Fruit fly (Drosophila melanogaster) whole organism, embryonic: ENCODE results near the gene ClpP.
A peak's percentile ranks its signal among the peaks of the same experiment; 100 is the strongest.

ENCODE experiments used
- Bteb2 ChIP-seq: fragments of 200-800 bp; sonication (Bioruptor generic); optimal IDR thresholded peaks from 2 replicates; lab custom pipeline; 2016; ENCODE audit warnings: missing biosample characterization, missing genetic modification characterization
- CG10267 ChIP-seq: fragments of 200-800 bp; sonication (Bioruptor generic); optimal IDR thresholded peaks from 2 replicates; lab custom pipeline; 2018; ENCODE audit warnings: missing biosample characterization, mild to moderate bottlenecking, missing genetic modification characterization, moderate library complexity
- CG10321 ChIP-seq: fragments of 200-800 bp; sonication (Bioruptor generic); IDR thresholded peaks from 2 replicates; pipeline ENCODE4 v1.3.6; 2022; ENCODE audit warnings: missing biosample characterization, missing genetic modification characterization
- CG10959 ChIP-seq: fragments of 200-800 bp; sonication (Bioruptor generic); IDR thresholded peaks from 2 replicates; pipeline ENCODE4 v1.3.6; 2022; ENCODE audit warnings: missing biosample characterization, missing genetic modification characterization
- CG12659 ChIP-seq: fragments of 200-800 bp; sonication (Bioruptor generic); optimal IDR thresholded peaks from 3 replicates; lab custom pipeline; 2017; ENCODE audit warnings: mild to moderate bottlenecking, missing biosample characterization, missing genetic modification reagents, missing genetic modification characterization
- CG15269 ChIP-seq: fragments of 200-800 bp; sonication (Bioruptor generic); optimal IDR thresholded peaks from 2 replicates; lab custom pipeline; 2018; ENCODE audit warnings: missing biosample characterization, mild to moderate bottlenecking, missing genetic modification characterization, moderate library complexity
- CG15479 ChIP-seq: fragments of 200-800 bp; sonication (Bioruptor generic); optimal IDR thresholded peaks from 3 replicates; lab custom pipeline; 2019; ENCODE audit warnings: missing biosample characterization, mild to moderate bottlenecking, missing genetic modification characterization, moderate library complexity
- CG15601 ChIP-seq: fragments of 200-800 bp; sonication (Bioruptor generic); optimal IDR thresholded peaks from 3 replicates; lab custom pipeline; 2019; ENCODE audit warnings: missing biosample characterization, mild to moderate bottlenecking, missing genetic modification characterization, moderate library complexity
- CG1603 ChIP-seq: fragments of 200-800 bp; sonication (Bioruptor generic); optimal IDR thresholded peaks from 2 replicates; lab custom pipeline; 2019; ENCODE audit warnings: missing biosample characterization, mild to moderate bottlenecking, missing genetic modification characterization, moderate library complexity
- CG1647 ChIP-seq: fragments of 200-800 bp; sonication (Bioruptor generic); optimal IDR thresholded peaks from 3 replicates; lab custom pipeline; 2016; ENCODE audit warnings: missing biosample characterization, missing genetic modification characterization
- CG17359 ChIP-seq: fragments of 200-800 bp; sonication (Bioruptor generic); optimal IDR thresholded peaks from 3 replicates; lab custom pipeline; 2018; ENCODE audit warnings: missing biosample characterization, mild to moderate bottlenecking, missing genetic modification characterization, moderate library complexity
- CG17385 ChIP-seq: fragments of 200-800 bp; sonication (Bioruptor generic); optimal IDR thresholded peaks from 3 replicates; lab custom pipeline; 2018; ENCODE audit warnings: missing biosample characterization, mild to moderate bottlenecking, missing genetic modification characterization
- CG18011 ChIP-seq: fragments of 200-800 bp; sonication (Bioruptor generic); optimal IDR thresholded peaks from 2 replicates; lab custom pipeline; 2017; ENCODE audit warnings: missing biosample characterization, missing genetic modification characterization, mild to moderate bottlenecking, moderate library complexity, missing genotype
- CG2129 ChIP-seq: fragments of 200-800 bp; sonication (Bioruptor generic); IDR thresholded peaks from 2 replicates; pipeline ENCODE4 v1.3.6; 2022; ENCODE audit warnings: missing biosample characterization, missing genetic modification characterization; ENCODE audit not compliant: partially characterized antibody
- CG2889 ChIP-seq: fragments of 200-800 bp; sonication (Bioruptor generic); IDR thresholded peaks from 3 replicates; pipeline ENCODE4 v1.3.6; 2022; ENCODE audit warnings: missing biosample characterization, missing genetic modification characterization
- CG30020 ChIP-seq: fragments of 200-800 bp; optimal IDR thresholded peaks from 2 replicates; lab custom pipeline; 2019; ENCODE audit warnings: missing biosample characterization, mild to moderate bottlenecking, missing genetic modification characterization, moderate library complexity
- CG31365 ChIP-seq: fragments of 200-800 bp; sonication (Bioruptor generic); optimal IDR thresholded peaks from 2 replicates; lab custom pipeline; 2018; ENCODE audit warnings: missing biosample characterization, mild to moderate bottlenecking, missing genetic modification characterization
- CG34376 ChIP-seq: fragments of 200-800 bp; sonication (Bioruptor generic); optimal IDR thresholded peaks from 2 replicates; lab custom pipeline; 2018; ENCODE audit warnings: missing biosample characterization, mild to moderate bottlenecking, missing genetic modification characterization
- CG5180 ChIP-seq: fragments of 200-800 bp; sonication (Bioruptor generic); optimal IDR thresholded peaks from 3 replicates; lab custom pipeline; 2017; ENCODE audit warnings: missing biosample characterization, missing genetic modification characterization, mild to moderate bottlenecking, moderate library complexity, missing genetic modification reagents
- CG7372 ChIP-seq: fragments of 200-800 bp; sonication (Bioruptor generic); IDR thresholded peaks from 2 replicates; pipeline ENCODE4 v1.3.6; 2022; ENCODE audit warnings: missing biosample characterization, missing genetic modification characterization
- CG9817 ChIP-seq: fragments of 200-800 bp; sonication (Bioruptor generic); optimal IDR thresholded peaks from 2 replicates; lab custom pipeline; 2018; ENCODE audit warnings: missing biosample characterization, mild to moderate bottlenecking, missing genetic modification characterization, moderate library complexity
- Drgx ChIP-seq: fragments of 200-800 bp; sonication (Bioruptor generic); IDR thresholded peaks from 2 replicates; pipeline ENCODE4 v1.3.6; 2022; ENCODE audit warnings: missing biosample characterization, missing genetic modification characterization
- Eip74EF ChIP-seq, 2 experiments: fragments of 200-800 bp in 1 of 2; fragments of >200 bp in 1 of 2; sonication (Bioruptor generic) in 1 of 2; optimal IDR thresholded peaks; 2 replicates each; lab custom pipeline; 2017 to 2019; ENCODE audit warnings: missing biosample characterization in 2 of 2, missing genetic modification characterization in 2 of 2, mild to moderate bottlenecking in 1 of 2, moderate library complexity in 1 of 2
- H15 ChIP-seq: fragments of 200-800 bp; sonication (Bioruptor generic); IDR thresholded peaks from 3 replicates; pipeline ENCODE4 v1.3.6; 2022; ENCODE audit warnings: missing biosample characterization, missing genetic modification characterization
- H2.0 ChIP-seq: fragments of 200-800 bp; sonication (Bioruptor generic); IDR thresholded peaks from 2 replicates; pipeline ENCODE4 v1.3.6; 2022; ENCODE audit warnings: missing biosample characterization, missing genetic modification characterization
- Hr78 ChIP-seq, 2 experiments: fragments of 200-800 bp in 1 of 2; fragments of >200 bp in 1 of 2; sonication (Bioruptor generic) in 1 of 2; optimal IDR thresholded peaks; 2 replicates each; lab custom pipeline; 2017 to 2019; ENCODE audit warnings: missing biosample characterization in 2 of 2, missing genetic modification characterization in 2 of 2, mild to moderate bottlenecking in 1 of 2, moderate library complexity in 1 of 2
- Med ChIP-seq: fragments of 200-800 bp; sonication (Bioruptor generic); peaks from one replicate; lab custom pipeline; 2016; ENCODE audit warnings: missing biosample characterization, missing genetic modification characterization, mild to moderate bottlenecking, inconsistent platforms, moderate library complexity
- ac ChIP-seq: fragments of 200-800 bp; sonication (Bioruptor generic); optimal IDR thresholded peaks from 3 replicates; lab custom pipeline; 2017; ENCODE audit warnings: missing biosample characterization, mild to moderate bottlenecking, missing genetic modification characterization
- amos ChIP-seq: fragments of 200-800 bp; sonication (Bioruptor generic); IDR thresholded peaks from 2 replicates; pipeline ENCODE4 v1.3.6; 2022; ENCODE audit warnings: missing biosample characterization, missing genetic modification characterization; ENCODE audit not compliant: partially characterized antibody
- ara ChIP-seq: fragments of 200-800 bp; sonication (Bioruptor generic); IDR thresholded peaks from 2 replicates; pipeline ENCODE4 v1.3.6; 2022; ENCODE audit warnings: missing biosample characterization, missing genetic modification characterization
- chinmo ChIP-seq: fragments of 200-800 bp; sonication (Bioruptor generic); IDR thresholded peaks from 4 replicates; pipeline ENCODE4 v1.3.6; 2022; ENCODE audit warnings: missing biosample characterization, missing genetic modification characterization; ENCODE audit not compliant: partially characterized antibody
- crol ChIP-seq: fragments of 200-800 bp; sonication (Bioruptor generic); IDR thresholded peaks from 2 replicates; pipeline ENCODE4 v1.3.6; 2022; ENCODE audit warnings: missing biosample characterization, missing genetic modification characterization
- cwo ChIP-seq: fragments of 200-800 bp; sonication (Bioruptor generic); optimal IDR thresholded peaks from 3 replicates; lab custom pipeline; 2017; ENCODE audit warnings: missing biosample characterization, missing genetic modification characterization, mild to moderate bottlenecking, moderate library complexity, missing genetic modification reagents
- dimm ChIP-seq: fragments of 200-800 bp; sonication (Bioruptor generic); IDR thresholded peaks from 2 replicates; pipeline ENCODE4 v1.3.6; 2022; ENCODE audit warnings: missing biosample characterization, missing genetic modification characterization
- dmrt99B ChIP-seq: fragments of 200-800 bp; sonication (Bioruptor generic); optimal IDR thresholded peaks from 2 replicates; lab custom pipeline; 2018; ENCODE audit warnings: missing biosample characterization, mild to moderate bottlenecking, missing genetic modification characterization, moderate library complexity
- eve ChIP-seq, 2 experiments: fragments of >200 bp; optimal IDR thresholded peaks; 2 replicates each; lab custom pipeline; 2017; ENCODE audit warnings: missing biosample characterization in 2 of 2, missing genetic modification characterization in 2 of 2
- exex ChIP-seq: fragments of 200-800 bp; sonication (Bioruptor generic); optimal IDR thresholded peaks from 4 replicates; lab custom pipeline; 2018; ENCODE audit warnings: missing biosample characterization, mild to moderate bottlenecking, missing genetic modification characterization, moderate library complexity
- fd102C ChIP-seq: fragments of 200-800 bp; sonication (Bioruptor generic); optimal IDR thresholded peaks from 2 replicates; lab custom pipeline; 2018; ENCODE audit warnings: missing biosample characterization, mild to moderate bottlenecking, missing genetic modification characterization, moderate library complexity
- fd64A ChIP-seq: fragments of 200-800 bp; sonication (Bioruptor generic); optimal IDR thresholded peaks from 3 replicates; lab custom pipeline; 2018; ENCODE audit warnings: missing biosample characterization, mild to moderate bottlenecking, missing genetic modification characterization
- ftz-f1 ChIP-seq: fragments of 200-800 bp; sonication (Bioruptor generic); optimal IDR thresholded peaks from 2 replicates; lab custom pipeline; 2016; ENCODE audit warnings: missing biosample characterization, missing genetic modification characterization
- grn ChIP-seq: fragments of 200-800 bp; sonication (Bioruptor generic); optimal IDR thresholded peaks from 3 replicates; lab custom pipeline; 2017; ENCODE audit warnings: missing biosample characterization, missing genetic modification characterization
- kay ChIP-seq: fragments of 200-800 bp; sonication (Bioruptor generic); optimal IDR thresholded peaks from 2 replicates; lab custom pipeline; 2016; ENCODE audit warnings: missing biosample characterization, missing genetic modification characterization
- lov ChIP-seq, 2 experiments: fragments of 200-800 bp in 1 of 2; fragments of >200 bp in 1 of 2; sonication (Bioruptor generic) in 1 of 2; IDR thresholded peaks in 1 of 2; optimal IDR thresholded peaks in 1 of 2; 2 replicates in 1 of 2; 3 replicates in 1 of 2; pipeline versions ENCODE4 v1.3.6 to Lab custom; 2017 to 2022; ENCODE audit warnings: missing biosample characterization in 1 of 2, missing genetic modification characterization in 1 of 2
- ro ChIP-seq: fragments of 200-800 bp; sonication (Bioruptor generic); IDR thresholded peaks from 2 replicates; pipeline ENCODE4 v1.3.6; 2022; ENCODE audit warnings: missing biosample characterization, missing genetic modification characterization
- scrt ChIP-seq: fragments of 200-800 bp; sonication (Bioruptor generic); optimal IDR thresholded peaks from 2 replicates; lab custom pipeline; 2018; ENCODE audit warnings: missing biosample characterization, mild to moderate bottlenecking, missing genetic modification characterization, moderate library complexity
- sug ChIP-seq: fragments of 200-800 bp; optimal IDR thresholded peaks from 2 replicates; lab custom pipeline; 2019; ENCODE audit warnings: missing biosample characterization, mild to moderate bottlenecking, missing genetic modification characterization, moderate library complexity
- tin ChIP-seq: fragments of 200-800 bp; sonication (Bioruptor generic); optimal IDR thresholded peaks from 3 replicates; lab custom pipeline; 2016; ENCODE audit warnings: missing biosample characterization, missing genetic modification characterization
- vfl ChIP-seq: fragments of 200-800 bp; sonication (Bioruptor generic); optimal IDR thresholded peaks from 2 replicates; lab custom pipeline; 2016; ENCODE audit warnings: missing biosample characterization, missing genetic modification characterization

ClpP gene

dm6 chr2L:10314327-10315210 is 42.0 kb upstream of the ClpP start, which contains the start of the genes Usp14 and CG4972 (continued):
- TF ChIP-seq scrt (GFP tag; lab: Kevin White, UChicago) (no peak), crol (GFP tag; lab: Robert Waterston, UW) (no peak), vfl (no peak), cwo (GFP tag; lab: Kevin White, UChicago) (no peak), lov (optimal IDR thresholded peaks at IDR 0.05; lab: Kevin White, UChicago) (no peak), lov (GFP tag; IDR thresholded peaks at IDR 0.05; lab: Robert Waterston, UW) (no peak), CG10267 (tag; lab: Kevin White, UChicago) (peak; percentile 16), fd64A (GFP tag; lab: Kevin White, UChicago) (no peak), ftz-f1 (GFP tag; lab: Kevin White, UChicago) (no peak), CG17385 (GFP tag; lab: Kevin White, UChicago) (no peak), CG7372 (GFP tag; lab: Robert Waterston, UW) (no peak), CG1603 (tag; lab: Kevin White, UChicago) (peak; percentile 99), fd102C (GFP tag; lab: Kevin White, UChicago) (no peak), CG2889 (no peak), ara (GFP tag; lab: Robert Waterston, UW) (no peak), tin (GFP tag; lab: Kevin White, UChicago) (no peak), amos (GFP tag; lab: Robert Waterston, UW) (peak; percentile 53; the same call in 1 of the 2 replicates), H2.0 (GFP tag; lab: Robert Waterston, UW) (no peak), CG15269 (tag; lab: Kevin White, UChicago) (no peak), CG2129 (GFP tag; lab: Robert Waterston, UW) (no peak; the same call in 1 of the 2 replicates), kay (GFP tag; lab: Kevin White, UChicago) (no peak), ac (no peak), CG5180 (GFP tag; lab: Kevin White, UChicago) (no peak), dmrt99B (no peak), Bteb2 (GFP tag; lab: Kevin White, UChicago) (no peak), CG17359 (no peak), dimm (no peak), ro (GFP tag; lab: Robert Waterston, UW) (no peak), CG9817 (no peak), CG10959 (GFP tag; lab: Robert Waterston, UW) (no peak), CG31365 (tag; lab: Kevin White, UChicago) (no peak), CG10321 (no peak)

- TF ChIP-seq CG15601 (tag; lab: Kevin White, UChicago) (no peak), sug (tag; lab: Kevin White, UChicago) (peak; percentile 16), Med (GFP tag; lab: Kevin White, UChicago) (peak; percentile 6), CG31365 (tag; lab: Kevin White, UChicago) (no peak), CG18011 (GFP tag; lab: Kevin White, UChicago) (no peak), chinmo (GFP tag; lab: Robert Waterston, UW) (0 out of 4 replicates have a peak, but pooled peaks have one; percentile 21), grn (peak; percentile 45), Hr78 (GFP tag; optimal IDR thresholded peaks at IDR 0.05; lab: Kevin White, UChicago) (peak in 1 of 2 experiments; percentile 55), CG30020 (tag; lab: Kevin White, UChicago) (no peak), exex (tag; lab: Kevin White, UChicago) (peak; percentile 83), CG12659 (GFP tag; lab: Kevin White, UChicago) (no peak), H15 (GFP tag; lab: Robert Waterston, UW) (no peak), Eip74EF (GFP tag; optimal IDR thresholded peaks at IDR 0.05; lab: Kevin White, UChicago) (peak in 1 of 2 experiments; percentile 7), CG15479 (GFP tag; lab: Kevin White, UChicago) (peak; percentile 66), Drgx (GFP tag; lab: Robert Waterston, UW) (no peak), CG1647 (GFP tag; lab: Kevin White, UChicago) (no peak), CG34376 (GFP tag; lab: Kevin White, UChicago) (peak; percentile 82), eve (GFP tag; optimal IDR thresholded peaks at IDR 0.05; lab: Kevin White, UChicago) (peak in 1 of 2 experiments; percentile 46)
- TF ChIP-seq, all 482 proteins: peak for 10
Observed at dm6 chr2L:10315888-10316287, 40.7 kb upstream of the ClpP start.
